Fruit fly (Drosophila melanogaster) whole organism, embryonic: ENCODE data around the gene ph-d.

Source experiments
- Awh ChIP-seq: fragments of 200-800 bp; sonication (Bioruptor generic); IDR thresholded peaks from 2 replicates; pipeline ENCODE4, ENCODE4 v1.3.6; 2022; ENCODE audit warnings: missing biosample characterization, missing genetic modification characterization
- C15 ChIP-seq: fragments of 200-800 bp; sonication (Bioruptor generic); IDR thresholded peaks from 3 replicates; pipeline ENCODE4 v1.3.6; 2022; ENCODE audit warnings: missing biosample characterization, missing genetic modification characterization
- CG10267 ChIP-seq: fragments of 200-800 bp; sonication (Bioruptor generic); optimal IDR thresholded peaks from 2 replicates; lab custom pipeline; 2018; ENCODE audit warnings: missing biosample characterization, mild to moderate bottlenecking, missing genetic modification characterization, moderate library complexity
- CG10274 ChIP-seq: fragments of 200-800 bp; sonication (Bioruptor generic); optimal IDR thresholded peaks from 3 replicates; lab custom pipeline; 2017; ENCODE audit warnings: missing biosample characterization, mild to moderate bottlenecking, missing genetic modification characterization
- CG10462 ChIP-seq: fragments of 200-800 bp; sonication (Bioruptor generic); optimal IDR thresholded peaks from 2 replicates; lab custom pipeline; 2016; ENCODE audit warnings: missing biosample characterization, missing genetic modification characterization
- CG11093 ChIP-seq: fragments of 200-800 bp; sonication (Bioruptor generic); IDR thresholded peaks from 3 replicates; pipeline ENCODE4 v1.3.6; 2022; ENCODE audit warnings: missing biosample characterization, missing genetic modification characterization
- CG11247 ChIP-seq: fragments of 200-800 bp; sonication (Bioruptor generic); IDR thresholded peaks from 2 replicates; pipeline ENCODE4 v1.3.6; 2022; ENCODE audit warnings: missing biosample characterization, missing genetic modification characterization
- CG12659 ChIP-seq: fragments of 200-800 bp; sonication (Bioruptor generic); optimal IDR thresholded peaks from 3 replicates; lab custom pipeline; 2017; ENCODE audit warnings: mild to moderate bottlenecking, missing biosample characterization, missing genetic modification reagents, missing genetic modification characterization
- CG12942 ChIP-seq: fragments of 200-800 bp; sonication (Bioruptor generic); optimal IDR thresholded peaks from 3 replicates; lab custom pipeline; 2016; ENCODE audit warnings: missing biosample characterization, missing genetic modification characterization
- CG13775 ChIP-seq: fragments of 200-800 bp; sonication (Bioruptor generic); optimal IDR thresholded peaks from 3 replicates; lab custom pipeline; 2017; ENCODE audit warnings: missing biosample characterization, mild to moderate bottlenecking, missing genetic modification characterization
- CG14441 ChIP-seq: fragments of 200-800 bp; sonication (Bioruptor generic); IDR thresholded peaks from 2 replicates; pipeline ENCODE4 v1.3.6; 2022; ENCODE audit warnings: missing biosample characterization, missing genetic modification characterization
- CG14667 ChIP-seq: fragments of 200-800 bp; sonication (Bioruptor generic); IDR thresholded peaks from 2 replicates; pipeline ENCODE4 v1.3.6; 2022; ENCODE audit warnings: missing biosample characterization, missing genetic modification characterization
- CG17361 ChIP-seq: fragments of 200-800 bp; sonication (Bioruptor generic); IDR thresholded peaks from 3 replicates; pipeline ENCODE4 v1.3.6; 2022; ENCODE audit warnings: missing biosample characterization, missing genetic modification characterization
- CG30431 ChIP-seq: fragments of 200-800 bp; sonication (Bioruptor generic); optimal IDR thresholded peaks from 2 replicates; lab custom pipeline; 2017; ENCODE audit warnings: missing biosample characterization, missing genetic modification characterization
- CG3847 ChIP-seq: fragments of 200-800 bp; sonication (Bioruptor generic); IDR thresholded peaks from 2 replicates; pipeline ENCODE4 v1.3.6; 2022; ENCODE audit warnings: missing biosample characterization, missing genetic modification characterization
- CG4404 ChIP-seq: fragments of 200-800 bp; sonication (Bioruptor generic); IDR thresholded peaks from 2 replicates; pipeline ENCODE4 v1.3.6; 2022; ENCODE audit warnings: missing biosample characterization, missing genetic modification characterization
- CG4730 ChIP-seq: fragments of 200-800 bp; sonication (Bioruptor generic); IDR thresholded peaks from 2 replicates; pipeline ENCODE4 v1.3.6; 2022; ENCODE audit warnings: missing biosample characterization, missing genetic modification characterization
- CG6791 ChIP-seq: fragments of 200-800 bp; sonication (Bioruptor generic); IDR thresholded peaks from 3 replicates; pipeline ENCODE4 v1.3.6; 2022; ENCODE audit warnings: missing biosample characterization, missing genetic modification characterization; ENCODE audit not compliant: partially characterized antibody
- CG7357 ChIP-seq: fragments of 200-800 bp; sonication (Bioruptor generic); IDR thresholded peaks from 3 replicates; pipeline ENCODE4 v1.3.6; 2022; ENCODE audit warnings: missing biosample characterization, missing genetic modification characterization
- CG8281 ChIP-seq: fragments of 200-800 bp; sonication (Bioruptor generic); optimal IDR thresholded peaks from 2 replicates; lab custom pipeline; 2018; ENCODE audit warnings: missing biosample characterization, mild to moderate bottlenecking, missing genetic modification characterization, moderate library complexity
- CG8359 ChIP-seq: fragments of 200-800 bp; sonication (Bioruptor generic); optimal IDR thresholded peaks from 2 replicates; lab custom pipeline; 2017; ENCODE audit warnings: missing biosample characterization, mild to moderate bottlenecking, missing genetic modification characterization, borderline replicate concordance
- CG9215 ChIP-seq: fragments of 200-800 bp; sonication (Bioruptor generic); IDR thresholded peaks from 2 replicates; pipeline ENCODE4 v1.3.6; 2022; ENCODE audit warnings: missing biosample characterization, missing genetic modification characterization
- Dfd ChIP-seq, 2 experiments: fragments of >200 bp; optimal IDR thresholded peaks; 2 replicates each; lab custom pipeline; 2017; ENCODE audit warnings: missing biosample characterization in 2 of 2, missing genetic modification characterization in 2 of 2
- Drgx ChIP-seq: fragments of 200-800 bp; sonication (Bioruptor generic); IDR thresholded peaks from 2 replicates; pipeline ENCODE4 v1.3.6; 2022; ENCODE audit warnings: missing biosample characterization, missing genetic modification characterization
- HLHmδ ChIP-seq: fragments of 200-800 bp; sonication (Bioruptor generic); optimal IDR thresholded peaks from 2 replicates; lab custom pipeline; 2018; ENCODE audit warnings: missing biosample characterization, mild to moderate bottlenecking, missing genetic modification characterization, moderate library complexity
- Hmr ChIP-seq: fragments of 200-800 bp; sonication (Bioruptor generic); optimal IDR thresholded peaks from 3 replicates; lab custom pipeline; 2017; ENCODE audit warnings: mild to moderate bottlenecking, missing biosample characterization, missing genetic modification reagents, missing genetic modification characterization
- Oli ChIP-seq: fragments of 200-800 bp; sonication (Bioruptor generic); optimal IDR thresholded peaks from 2 replicates; lab custom pipeline; 2018; ENCODE audit warnings: missing biosample characterization, mild to moderate bottlenecking, missing genetic modification characterization, moderate library complexity
- Ravus ChIP-seq: fragments of 200-800 bp; sonication (Bioruptor generic); IDR thresholded peaks from 2 replicates; pipeline ENCODE4 v1.3.6; 2022; ENCODE audit warnings: missing biosample characterization, missing genetic modification characterization
- Vsx1 ChIP-seq: fragments of 200-800 bp; sonication (Bioruptor generic); optimal IDR thresholded peaks from 2 replicates; lab custom pipeline; 2017; ENCODE audit warnings: missing biosample characterization, mild to moderate bottlenecking, missing genetic modification characterization, missing genetic modification reagents
- al ChIP-seq: fragments of 200-800 bp; sonication (Bioruptor generic); IDR thresholded peaks from 2 replicates; pipeline ENCODE4 v1.3.6; 2022; ENCODE audit warnings: missing biosample characterization, missing genetic modification characterization
- bsh ChIP-seq, 2 experiments: fragments of 200-800 bp; sonication (Bioruptor generic); optimal IDR thresholded peaks; 2 replicates each; lab custom pipeline; 2017 to 2018; ENCODE audit warnings: mild to moderate bottlenecking in 2 of 2, missing biosample characterization in 2 of 2, missing genetic modification characterization in 2 of 2, moderate library complexity in 1 of 2
- crp ChIP-seq, 2 experiments: fragments of 200-800 bp; sonication (Bioruptor generic); optimal IDR thresholded peaks; 2 replicates in 1 of 2; 3 replicates in 1 of 2; lab custom pipeline; 2017; ENCODE audit warnings: missing biosample characterization in 2 of 2, missing genetic modification characterization in 2 of 2, mild to moderate bottlenecking in 1 of 2, moderate library complexity in 1 of 2
- dmrt99B ChIP-seq: fragments of 200-800 bp; sonication (Bioruptor generic); optimal IDR thresholded peaks from 2 replicates; lab custom pipeline; 2018; ENCODE audit warnings: missing biosample characterization, mild to moderate bottlenecking, missing genetic modification characterization, moderate library complexity
- exex ChIP-seq: fragments of 200-800 bp; sonication (Bioruptor generic); optimal IDR thresholded peaks from 4 replicates; lab custom pipeline; 2018; ENCODE audit warnings: missing biosample characterization, mild to moderate bottlenecking, missing genetic modification characterization, moderate library complexity
- ind ChIP-seq: fragments of 200-800 bp; sonication (Bioruptor generic); optimal IDR thresholded peaks from 3 replicates; lab custom pipeline; 2016; ENCODE audit warnings: missing biosample characterization, missing genetic modification characterization
- lab ChIP-seq: fragments of 200-800 bp; sonication (Bioruptor generic); optimal IDR thresholded peaks from 3 replicates; lab custom pipeline; 2017; ENCODE audit warnings: missing biosample characterization, missing genetic modification characterization, mild to moderate bottlenecking, moderate library complexity, missing genetic modification reagents
- lilli ChIP-seq: fragments of 200-800 bp; sonication (Bioruptor generic); optimal IDR thresholded peaks from 3 replicates; lab custom pipeline; 2016; ENCODE audit warnings: missing biosample characterization, missing genetic modification characterization
- maf-S ChIP-seq: fragments of 200-800 bp; sonication (Bioruptor generic); optimal IDR thresholded peaks from 2 replicates; lab custom pipeline; 2016; ENCODE audit warnings: missing biosample characterization, missing genetic modification characterization
- pan ChIP-seq, 4 experiments: fragments of >200 bp in 3 of 4; fragments of 200-800 bp in 1 of 4; sonication (Bioruptor generic) in 1 of 4; optimal IDR thresholded peaks in 3 of 4; IDR thresholded peaks in 1 of 4; 2 replicates each; pipeline versions ENCODE4 v1.3.6 to Lab custom; 2017 to 2022; ENCODE audit warnings: missing biosample characterization in 2 of 4, missing genetic modification characterization in 2 of 4, mixed read lengths in 1 of 4
- pum ChIP-seq: fragments of 200-800 bp; sonication (Bioruptor generic); optimal IDR thresholded peaks from 2 replicates; lab custom pipeline; 2016; ENCODE audit warnings: missing biosample characterization, missing genetic modification characterization
- ro ChIP-seq: fragments of 200-800 bp; sonication (Bioruptor generic); IDR thresholded peaks from 2 replicates; pipeline ENCODE4 v1.3.6; 2022; ENCODE audit warnings: missing biosample characterization, missing genetic modification characterization
- sima ChIP-seq: fragments of 200-800 bp; sonication (Bioruptor generic); optimal IDR thresholded peaks from 2 replicates; lab custom pipeline; 2016; ENCODE audit warnings: missing biosample characterization, missing genetic modification characterization
- slp2 ChIP-seq: fragments of 200-800 bp; sonication (Bioruptor generic); optimal IDR thresholded peaks from 2 replicates; lab custom pipeline; 2016; ENCODE audit warnings: missing biosample characterization, missing genetic modification characterization
- stwl ChIP-seq: fragments of 200-800 bp; sonication (Bioruptor generic); optimal IDR thresholded peaks from 3 replicates; lab custom pipeline; 2018; ENCODE audit warnings: missing biosample characterization, mild to moderate bottlenecking, missing genetic modification characterization, moderate library complexity
- sug ChIP-seq: fragments of 200-800 bp; optimal IDR thresholded peaks from 2 replicates; lab custom pipeline; 2019; ENCODE audit warnings: missing biosample characterization, mild to moderate bottlenecking, missing genetic modification characterization, moderate library complexity
- tgo ChIP-seq: fragments of 200-800 bp; sonication (Bioruptor generic); IDR thresholded peaks from 3 replicates; pipeline ENCODE4 v1.3.6; 2022; ENCODE audit warnings: missing biosample characterization, missing genetic modification characterization
- z ChIP-seq: fragments of 200-800 bp; sonication (Bioruptor generic); IDR thresholded peaks from 3 replicates; pipeline ENCODE4 v1.3.6; 2022; ENCODE audit warnings: missing biosample characterization, missing genetic modification characterization

ph-d gene

dm6 chrX:2135868-2136787 is 13.0 kb upstream of the ph-d start (continued):
- TF ChIP-seq tgo (GFP tag; lab: Robert Waterston, UW) (peak; percentile 56), CG14441 (GFP tag; lab: Robert Waterston, UW) (peak; percentile 75), CG9215 (GFP tag; lab: Robert Waterston, UW) (peak; percentile 48; the same call in 1 of the 2 replicates), CG11093 (GFP tag; lab: Robert Waterston, UW) (0 out of 3 replicates have a peak, but pooled peaks have one; percentile 45), CG8281 (no peak), HLHmδ (GFP tag; lab: Kevin White, UChicago) (peak; percentile 11), ind (peak; percentile 51), CG6791 (GFP tag; lab: Robert Waterston, UW) (no peak), stwl (no peak), z (GFP tag; lab: Robert Waterston, UW) (peak; percentile 20; the same call in 1 of the 3 replicates), CG4730 (GFP tag; lab: Robert Waterston, UW) (peak; percentile 54; the same call in 1 of the 2 replicates), Vsx1 (GFP tag; lab: Kevin White, UChicago) (peak; percentile 85), CG3847 (GFP tag; lab: Robert Waterston, UW) (0 out of 2 replicates have a peak, but pooled peaks have one; percentile 21), Ravus (GFP tag; lab: Robert Waterston, UW) (no peak), CG13775 (peak; percentile 57), exex (peak; percentile 28), crp (GFP tag; optimal IDR thresholded peaks at IDR 0.05; lab: Kevin White, UChicago) (no peak), lilli (GFP tag; lab: Kevin White, UChicago) (peak; percentile 39), ro (GFP tag; lab: Robert Waterston, UW) (no peak), CG4404 (GFP tag; lab: Robert Waterston, UW) (peak; percentile 52), CG30431 (GFP tag; lab: Kevin White, UChicago) (peak; percentile 12), CG12942 (GFP tag; lab: Kevin White, UChicago) (peak; percentile 15), dmrt99B (tag; lab: Kevin White, UChicago) (peak; percentile 46), pum (no peak), sug (no peak), CG7357 (0 out of 3 replicates have a peak, but pooled peaks have one; percentile 54), Oli (peak; percentile 52), C15 (no peak), CG12659 (GFP tag; lab: Kevin White, UChicago) (no peak), slp2 (GFP tag; lab: Kevin White, UChicago) (peak; percentile 50), al (GFP tag; lab: Robert Waterston, UW) (peak; percentile 37; the same call in 1 of the 2 replicates), Awh (GFP tag; lab: Robert Waterston, UW) (0 out of 2 replicates have a peak, but pooled peaks have one; percentile 21), maf-S (GFP tag; lab: Kevin White, UChicago) (peak; percentile 65), Drgx (GFP tag; lab: Robert Waterston, UW) (peak; percentile 49), Dfd (GFP tag; optimal IDR thresholded peaks at IDR 0.05; lab: Kevin White, UChicago) (no peak), bsh (GFP tag; optimal IDR thresholded peaks at IDR 0.05; lab: Kevin White, UChicago) (peak in 1 of 2 experiments; percentile 18), Hmr (GFP tag; lab: Kevin White, UChicago) (peak; percentile 50), sima (no peak), CG10462 (GFP tag; lab: Kevin White, UChicago) (no peak), pan (optimal IDR thresholded peaks at IDR 0.05; lab: Kevin White, UChicago) (no peak), pan (GFP tag; optimal IDR thresholded peaks at IDR 0.05 in 1 of 2, IDR thresholded peaks at IDR 0.05 in 1 of 2) (peak in 1 of 2 experiments; percentile 66), CG10274 (GFP tag; lab: Kevin White, UChicago) (peak; percentile 50), CG14667 (GFP tag; lab: Robert Waterston, UW) (no peak), CG10267 (tag; lab: Kevin White, UChicago) (no peak), lab (GFP tag; lab: Kevin White, UChicago) (peak; percentile 6), CG8359 (GFP tag; lab: Kevin White, UChicago) (peak; percentile 10), CG11247 (GFP tag; lab: Robert Waterston, UW) (peak; percentile 43), CG17361 (GFP tag; lab: Robert Waterston, UW) (peak; percentile 24; the same call in 1 of the 3 replicates)
